Fruit fly (Drosophila melanogaster) whole organism, embryonic: ENCODE results near the gene orb.

ENCODE experiments used
- Aef1 ChIP-seq: fragments of 200-800 bp; sonication (Bioruptor generic); IDR thresholded peaks from 3 replicates; pipeline ENCODE4 v1.3.6; 2022; ENCODE audit warnings: missing biosample characterization, missing genetic modification characterization
- Antp ChIP-seq: fragments of 200-800 bp; sonication (Bioruptor generic); optimal IDR thresholded peaks from 3 replicates; lab custom pipeline; 2016; ENCODE audit warnings: missing biosample characterization, missing genetic modification characterization
- BEAF-32 ChIP-seq: fragments of 200-800 bp; sonication (Bioruptor generic); optimal IDR thresholded peaks from 3 replicates; lab custom pipeline; 2017; ENCODE audit warnings: missing biosample characterization, missing genetic modification characterization, mild to moderate bottlenecking, moderate library complexity, missing genetic modification reagents
- CG10267 ChIP-seq: fragments of 200-800 bp; sonication (Bioruptor generic); optimal IDR thresholded peaks from 2 replicates; lab custom pipeline; 2018; ENCODE audit warnings: missing biosample characterization, mild to moderate bottlenecking, missing genetic modification characterization, moderate library complexity
- CG10431 ChIP-seq: fragments of 200-800 bp; sonication (Bioruptor generic); optimal IDR thresholded peaks from 3 replicates; lab custom pipeline; 2018; ENCODE audit warnings: missing biosample characterization, mild to moderate bottlenecking, missing genetic modification characterization
- CG10979 ChIP-seq: fragments of 200-800 bp; sonication (Bioruptor generic); optimal IDR thresholded peaks from 2 replicates; lab custom pipeline; 2018; ENCODE audit warnings: missing biosample characterization, mild to moderate bottlenecking, missing genetic modification characterization, moderate library complexity
- CG11247 ChIP-seq: fragments of 200-800 bp; sonication (Bioruptor generic); IDR thresholded peaks from 2 replicates; pipeline ENCODE4 v1.3.6; 2022; ENCODE audit warnings: missing biosample characterization, missing genetic modification characterization
- CG11456 ChIP-seq: fragments of 200-800 bp; sonication (Bioruptor generic); IDR thresholded peaks from 3 replicates; pipeline ENCODE4 v1.3.6; 2022; ENCODE audit warnings: missing biosample characterization, missing genetic modification characterization
- CG11695 ChIP-seq: fragments of 200-800 bp; sonication (Bioruptor generic); IDR thresholded peaks from 3 replicates; pipeline ENCODE4 v1.3.6; 2022; ENCODE audit warnings: missing biosample characterization, missing genetic modification characterization
- CG13287 ChIP-seq: fragments of 200-800 bp; sonication (Bioruptor generic); IDR thresholded peaks from 2 replicates; pipeline ENCODE4 v1.3.6; 2022; ENCODE audit warnings: missing biosample characterization, missing genetic modification characterization; ENCODE audit not compliant: partially characterized antibody
- CG13296 ChIP-seq: fragments of 200-800 bp; sonication (Bioruptor generic); optimal IDR thresholded peaks from 3 replicates; lab custom pipeline; 2018; ENCODE audit warnings: missing biosample characterization, mild to moderate bottlenecking, missing genetic modification characterization
- CG1529 ChIP-seq: fragments of 200-800 bp; sonication (Bioruptor generic); optimal IDR thresholded peaks from 3 replicates; lab custom pipeline; 2018; ENCODE audit warnings: missing biosample characterization, missing genetic modification characterization
- CG17802 ChIP-seq: fragments of 200-800 bp; sonication (Bioruptor generic); optimal IDR thresholded peaks from 2 replicates; lab custom pipeline; 2018; ENCODE audit warnings: missing biosample characterization, mild to moderate bottlenecking, missing genetic modification characterization, moderate library complexity
- CG31441 ChIP-seq: fragments of 200-800 bp; sonication (Bioruptor generic); IDR thresholded peaks from 2 replicates; pipeline ENCODE4 v1.3.6; 2022; ENCODE audit warnings: missing biosample characterization, missing genetic modification characterization
- CG42726 ChIP-seq: fragments of 200-800 bp; sonication (Bioruptor generic); IDR thresholded peaks from 2 replicates; pipeline ENCODE4 v1.3.6; 2022; ENCODE audit warnings: missing biosample characterization, missing genetic modification characterization; ENCODE audit not compliant: partially characterized antibody
- CG6175 ChIP-seq: fragments of 200-800 bp; sonication (Bioruptor generic); IDR thresholded peaks from 3 replicates; pipeline ENCODE4 v1.3.6; 2022; ENCODE audit warnings: missing biosample characterization, missing genetic modification characterization
- CG6791 ChIP-seq: fragments of 200-800 bp; sonication (Bioruptor generic); IDR thresholded peaks from 3 replicates; pipeline ENCODE4 v1.3.6; 2022; ENCODE audit warnings: missing biosample characterization, missing genetic modification characterization; ENCODE audit not compliant: partially characterized antibody
- CG7928 ChIP-seq: fragments of 200-800 bp; sonication (Bioruptor generic); optimal IDR thresholded peaks from 2 replicates; lab custom pipeline; 2017; ENCODE audit warnings: missing biosample characterization, mild to moderate bottlenecking, missing genetic modification characterization
- CG9727 ChIP-seq: fragments of 200-800 bp; sonication (Bioruptor generic); optimal IDR thresholded peaks from 3 replicates; lab custom pipeline; 2017; ENCODE audit warnings: missing biosample characterization, mild to moderate bottlenecking, missing genetic modification characterization
- Dfd ChIP-seq, 2 experiments: fragments of >200 bp; optimal IDR thresholded peaks; 2 replicates each; lab custom pipeline; 2017; ENCODE audit warnings: missing biosample characterization in 2 of 2, missing genetic modification characterization in 2 of 2
- Dref ChIP-seq: fragments of 200-800 bp; sonication (Bioruptor generic); IDR thresholded peaks from 2 replicates; pipeline ENCODE4 v1.3.6; 2022; ENCODE audit warnings: missing biosample characterization, missing genetic modification characterization
- Fer1 ChIP-seq: fragments of 200-800 bp; sonication (Bioruptor generic); optimal IDR thresholded peaks from 2 replicates; lab custom pipeline; 2017; ENCODE audit warnings: missing biosample characterization, mild to moderate bottlenecking, missing genetic modification characterization
- GATAe ChIP-seq: fragments of 200-800 bp; sonication (Bioruptor generic); conservative IDR thresholded peaks from 2 replicates; pipeline ENCODE4 v1.3.6; 2022; ENCODE audit warnings: missing biosample characterization, missing genetic modification characterization
- Hr39 ChIP-seq: fragments of >200 bp; optimal IDR thresholded peaks from 2 replicates; lab custom pipeline; 2017
- Mad ChIP-seq: fragments of 200-800 bp; sonication (Bioruptor generic); optimal IDR thresholded peaks from 2 replicates; lab custom pipeline; 2016; ENCODE audit warnings: missing biosample characterization, missing genetic modification characterization
- Med ChIP-seq: fragments of 200-800 bp; sonication (Bioruptor generic); peaks from one replicate; lab custom pipeline; 2016; ENCODE audit warnings: missing biosample characterization, missing genetic modification characterization, mild to moderate bottlenecking, inconsistent platforms, moderate library complexity
- Myb ChIP-seq: fragments of 200-800 bp; sonication (Bioruptor generic); optimal IDR thresholded peaks from 2 replicates; lab custom pipeline; 2016; ENCODE audit warnings: missing biosample characterization, missing genetic modification characterization
- Nf-YB ChIP-seq: fragments of 200-800 bp; sonication (Bioruptor generic); optimal IDR thresholded peaks from 3 replicates; lab custom pipeline; 2019; ENCODE audit warnings: missing biosample characterization, mild to moderate bottlenecking, missing genetic modification characterization, moderate library complexity
- Oaz ChIP-seq: fragments of 200-800 bp; sonication (Bioruptor generic); IDR thresholded peaks from 2 replicates; pipeline ENCODE4 v1.3.6; 2022; ENCODE audit warnings: missing biosample characterization, missing genetic modification characterization
- Opbp ChIP-seq: fragments of 200-800 bp; sonication (Bioruptor generic); IDR thresholded peaks from 3 replicates; pipeline ENCODE4 v1.3.6; 2022; ENCODE audit warnings: missing biosample characterization, missing genetic modification characterization; ENCODE audit not compliant: partially characterized antibody
- Ptx1 ChIP-seq: fragments of 200-800 bp; sonication (Bioruptor generic); IDR thresholded peaks from 2 replicates; pipeline ENCODE4 v1.3.6; 2022; ENCODE audit warnings: missing biosample characterization, missing genetic modification characterization
- Rx ChIP-seq: fragments of 200-800 bp; sonication (Bioruptor generic); IDR thresholded peaks from 2 replicates; pipeline ENCODE4 v1.3.6; 2022; ENCODE audit warnings: missing biosample characterization, missing genetic modification characterization
- Taf1 ChIP-seq: fragments of 200-800 bp; sonication (Bioruptor generic); IDR thresholded peaks from 2 replicates; pipeline ENCODE4 v1.3.6; 2022; ENCODE audit warnings: missing biosample characterization, missing genetic modification characterization
- ap ChIP-seq: fragments of 200-800 bp; sonication (Bioruptor generic); IDR thresholded peaks from 2 replicates; pipeline ENCODE4 v1.3.6; 2022; ENCODE audit warnings: missing biosample characterization, missing genetic modification characterization
- ash1 ChIP-seq: fragments of 200-800 bp; sonication (Bioruptor generic); optimal IDR thresholded peaks from 2 replicates; lab custom pipeline; 2018; ENCODE audit warnings: missing biosample characterization, mild to moderate bottlenecking, missing genetic modification characterization
- bcd ChIP-seq: fragments of 200-800 bp; sonication (Bioruptor generic); optimal IDR thresholded peaks from 2 replicates; lab custom pipeline; 2017; ENCODE audit warnings: missing biosample characterization, mild to moderate bottlenecking, missing genetic modification characterization
- cas ChIP-seq: fragments of 200-800 bp; sonication (Bioruptor generic); IDR thresholded peaks from 2 replicates; pipeline ENCODE4 v1.3.6; 2022; ENCODE audit warnings: missing biosample characterization, missing genetic modification characterization
- chm ChIP-seq: fragments of 200-800 bp; sonication (Bioruptor generic); IDR thresholded peaks from 2 replicates; pipeline ENCODE4 v1.3.6; 2022; ENCODE audit warnings: missing biosample characterization, missing genetic modification characterization
- dysf ChIP-seq: fragments of 200-800 bp; sonication (Bioruptor generic); IDR thresholded peaks from 3 replicates; pipeline ENCODE4 v1.3.6; 2022; ENCODE audit warnings: missing biosample characterization, missing genetic modification characterization
- her ChIP-seq: fragments of 200-800 bp; sonication (Bioruptor generic); optimal IDR thresholded peaks from 2 replicates; lab custom pipeline; 2016; ENCODE audit warnings: missing biosample characterization, missing genetic modification characterization
- jumu ChIP-seq: fragments of 200-800 bp; sonication (Bioruptor generic); optimal IDR thresholded peaks from 3 replicates; lab custom pipeline; 2016; ENCODE audit warnings: missing biosample characterization, missing genetic modification characterization
- lilli ChIP-seq: fragments of 200-800 bp; sonication (Bioruptor generic); optimal IDR thresholded peaks from 3 replicates; lab custom pipeline; 2016; ENCODE audit warnings: missing biosample characterization, missing genetic modification characterization
- lola ChIP-seq, 3 experiments: fragments of >200 bp in 2 of 3; fragments of 200-800 bp in 1 of 3; sonication (Bioruptor generic) in 1 of 3; optimal IDR thresholded peaks; 2 replicates each; lab custom pipeline; 2017 to 2019; ENCODE audit warnings: missing biosample characterization in 3 of 3, missing genetic modification characterization in 3 of 3, mild to moderate bottlenecking in 1 of 3, moderate library complexity in 1 of 3
- mam ChIP-seq: fragments of 200-800 bp; sonication (Bioruptor generic); optimal IDR thresholded peaks from 3 replicates; lab custom pipeline; 2016; ENCODE audit warnings: missing biosample characterization, missing genetic modification characterization
- rib ChIP-seq: fragments of 200-800 bp; sonication (Bioruptor generic); IDR thresholded peaks from 2 replicates; pipeline ENCODE4 v1.3.6; 2022; ENCODE audit warnings: missing biosample characterization, missing genetic modification characterization
- salm ChIP-seq: fragments of 200-800 bp; sonication (Bioruptor generic); optimal IDR thresholded peaks from 2 replicates; lab custom pipeline; 2018; ENCODE audit warnings: missing biosample characterization, mild to moderate bottlenecking, missing genetic modification characterization
- sens ChIP-seq: fragments of 200-800 bp; sonication (Bioruptor generic); peaks from one replicate; lab custom pipeline; 2016; ENCODE audit warnings: missing biosample characterization, missing genetic modification characterization
- sim ChIP-seq: fragments of 200-800 bp; sonication (Bioruptor generic); IDR thresholded peaks from 2 replicates; pipeline ENCODE4 v1.3.6; 2022; ENCODE audit warnings: missing biosample characterization, missing genetic modification characterization
- sug ChIP-seq: fragments of 200-800 bp; optimal IDR thresholded peaks from 2 replicates; lab custom pipeline; 2019; ENCODE audit warnings: missing biosample characterization, mild to moderate bottlenecking, missing genetic modification characterization, moderate library complexity
- tna ChIP-seq: fragments of 200-800 bp; sonication (Bioruptor generic); IDR thresholded peaks from 2 replicates; pipeline ENCODE4 v1.3.6; 2022; ENCODE audit warnings: missing biosample characterization, missing genetic modification characterization; ENCODE audit not compliant: partially characterized antibody
- toy ChIP-seq: fragments of 200-800 bp; sonication (Bioruptor generic); IDR thresholded peaks from 2 replicates; pipeline ENCODE4 v1.3.6; 2022; ENCODE audit warnings: missing biosample characterization, missing genetic modification characterization

The orb gene

DNA sequence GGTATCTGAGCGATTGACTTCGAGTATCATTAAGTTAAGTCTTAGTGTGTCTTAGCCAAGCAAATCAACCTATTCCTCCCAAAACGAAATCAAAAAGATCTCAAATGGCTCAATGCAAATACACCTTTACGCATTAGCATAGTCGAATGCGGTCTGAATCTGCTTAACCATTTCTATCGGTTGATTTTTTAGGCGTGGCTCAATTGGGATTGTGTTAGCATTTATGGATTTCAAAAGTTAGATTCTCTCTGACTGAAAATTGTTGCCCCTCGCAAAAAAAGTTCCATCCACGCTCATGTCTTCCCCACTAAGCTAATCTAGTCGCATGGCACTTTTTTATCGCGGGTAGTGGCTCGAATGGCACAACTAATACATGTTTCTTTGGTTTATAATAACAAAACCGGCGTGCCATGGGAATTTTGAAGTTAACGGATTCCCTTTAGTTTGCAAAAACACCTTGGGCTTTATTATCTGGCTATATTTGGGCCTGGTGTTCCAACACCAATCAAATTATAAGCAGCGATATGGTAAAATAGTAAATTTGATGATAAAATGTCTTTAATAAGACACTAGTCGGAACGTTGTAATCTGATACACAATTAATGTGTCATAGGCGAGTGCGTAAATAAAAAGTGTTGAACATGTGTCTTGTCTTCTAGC is 51.9 kb downstream of the orb start (continued):
- peak; percentile 43 for TF ChIP-seq Fer1
- TF ChIP-seq CG10267 = no peak
- TF ChIP-seq CG11247 (GFP tag; lab: Robert Waterston, UW) = no peak
- no peak for TF ChIP-seq CG17802
- TF ChIP-seq Rx (GFP tag; lab: Robert Waterston, UW) = no peak
- no peak for TF ChIP-seq CG10979 (tag; lab: Kevin White, UChicago)
- TF ChIP-seq Nf-YB (GFP tag; lab: Kevin White, UChicago) = no peak
- TF ChIP-seq CG9727 = peak; percentile 34
- TF ChIP-seq ash1 (GFP tag; lab: Kevin White, UChicago) = no peak
- peak; percentile 36 for TF ChIP-seq Myb (GFP tag; lab: Kevin White, UChicago)
- TF ChIP-seq chm (GFP tag; lab: Robert Waterston, UW) = no peak
- TF ChIP-seq ap (GFP tag; lab: Robert Waterston, UW) = no peak
- TF ChIP-seq bcd (GFP tag; lab: Kevin White, UChicago) = peak; percentile 33
- TF ChIP-seq Aef1 = no peak
- TF ChIP-seq Hr39 (lab: Kevin White, UChicago) = no peak
- TF ChIP-seq mam (GFP tag; lab: Kevin White, UChicago) = peak; percentile 53
- TF ChIP-seq Dfd (GFP tag; optimal IDR thresholded peaks at IDR 0.05; lab: Kevin White, UChicago) = no peak
- TF ChIP-seq CG11456 (GFP tag; lab: Robert Waterston, UW) = 0 out of 3 replicates have a peak, but pooled peaks have one; percentile 35
- TF ChIP-seq CG6175 (GFP tag; lab: Robert Waterston, UW) = no peak
- peak; percentile 72 for TF ChIP-seq sug (tag; lab: Kevin White, UChicago)
- no peak for TF ChIP-seq CG13287
- no peak for TF ChIP-seq cas (GFP tag; lab: Robert Waterston, UW)
- no peak for TF ChIP-seq tna (GFP tag; lab: Robert Waterston, UW)
- TF ChIP-seq Med = peak; percentile 89
- peak; percentile 42 for TF ChIP-seq her (GFP tag; lab: Kevin White, UChicago)
- TF ChIP-seq Antp (GFP tag; lab: Kevin White, UChicago) = peak; percentile 16
- no peak for TF ChIP-seq Oaz (GFP tag; lab: Robert Waterston, UW)
- no peak for TF ChIP-seq sens (GFP tag; lab: Kevin White, UChicago)
- TF ChIP-seq GATAe (GFP tag; lab: Robert Waterston, UW) = no peak
- no peak for TF ChIP-seq Dref (GFP tag; lab: Robert Waterston, UW)
- TF ChIP-seq CG42726 = no peak
- TF ChIP-seq CG13296 (GFP tag; lab: Kevin White, UChicago) = no peak
- TF ChIP-seq sim = no peak
- TF ChIP-seq CG1529 (GFP tag; lab: Kevin White, UChicago) = no peak
- no peak for TF ChIP-seq Taf1 (GFP tag; lab: Robert Waterston, UW)
- no peak for TF ChIP-seq rib
- TF ChIP-seq CG31441 (GFP tag; lab: Robert Waterston, UW) = no peak
- TF ChIP-seq salm (tag; lab: Kevin White, UChicago) = no peak
- TF ChIP-seq lola (GFP tag; optimal IDR thresholded peaks at IDR 0.05; lab: Kevin White, UChicago) = no peak
- TF ChIP-seq BEAF-32 (GFP tag; lab: Kevin White, UChicago) = no peak
- no peak for TF ChIP-seq Opbp
- TF ChIP-seq dysf = peak; percentile 36; the same call in 2 of the 3 replicates
- no peak for TF ChIP-seq jumu
- no peak for TF ChIP-seq CG7928 (GFP tag; lab: Kevin White, UChicago)
- no peak for TF ChIP-seq CG6791
- TF ChIP-seq CG10431 (GFP tag; lab: Kevin White, UChicago) = no peak
- peak; percentile 54 for TF ChIP-seq lilli
- no peak for TF ChIP-seq CG11695 (GFP tag; lab: Robert Waterston, UW)
- TF ChIP-seq toy (GFP tag; lab: Robert Waterston, UW) = no peak
- no peak for TF ChIP-seq Mad
- no peak for TF ChIP-seq Ptx1 (GFP tag; lab: Robert Waterston, UW)
